Fruit fly (Drosophila melanogaster) whole organism, embryonic: ENCODE results near the gene CG8236.
A peak's percentile ranks its signal among the peaks of the same experiment; 100 is the strongest.

Experiments
- Ada2b ChIP-seq: fragments of 200-800 bp; sonication (Bioruptor generic); IDR thresholded peaks from 2 replicates; pipeline ENCODE4 v1.3.6; 2022; ENCODE audit warnings: missing biosample characterization, missing genetic modification characterization
- Antp ChIP-seq: fragments of 200-800 bp; sonication (Bioruptor generic); optimal IDR thresholded peaks from 3 replicates; lab custom pipeline; 2016; ENCODE audit warnings: missing biosample characterization, missing genetic modification characterization
- Asciz ChIP-seq: fragments of 200-800 bp; sonication (Bioruptor generic); optimal IDR thresholded peaks from 2 replicates; lab custom pipeline; 2017; ENCODE audit warnings: missing biosample characterization, mild to moderate bottlenecking, missing genetic modification characterization, missing genetic modification reagents
- CG11247 ChIP-seq: fragments of 200-800 bp; sonication (Bioruptor generic); IDR thresholded peaks from 2 replicates; pipeline ENCODE4 v1.3.6; 2022; ENCODE audit warnings: missing biosample characterization, missing genetic modification characterization
- CG11723 ChIP-seq: fragments of 200-800 bp; sonication (Bioruptor generic); optimal IDR thresholded peaks from 2 replicates; lab custom pipeline; 2017; ENCODE audit warnings: missing biosample characterization, mild to moderate bottlenecking, missing genetic modification characterization
- CG12104 ChIP-seq: fragments of 200-800 bp; sonication (Bioruptor generic); optimal IDR thresholded peaks from 3 replicates; lab custom pipeline; 2016; ENCODE audit warnings: missing biosample characterization, missing genetic modification characterization
- CG12236 ChIP-seq: fragments of 200-800 bp; sonication (Bioruptor generic); optimal IDR thresholded peaks from 2 replicates; lab custom pipeline; 2016; ENCODE audit warnings: missing biosample characterization, missing genetic modification characterization
- CG12942 ChIP-seq: fragments of 200-800 bp; sonication (Bioruptor generic); optimal IDR thresholded peaks from 3 replicates; lab custom pipeline; 2016; ENCODE audit warnings: missing biosample characterization, missing genetic modification characterization
- CG13287 ChIP-seq: fragments of 200-800 bp; sonication (Bioruptor generic); IDR thresholded peaks from 2 replicates; pipeline ENCODE4 v1.3.6; 2022; ENCODE audit warnings: missing biosample characterization, missing genetic modification characterization; ENCODE audit not compliant: partially characterized antibody
- CG14860 ChIP-seq: fragments of 200-800 bp; sonication (Bioruptor generic); IDR thresholded peaks from 3 replicates; pipeline ENCODE4 v1.3.6; 2022; ENCODE audit warnings: missing biosample characterization, missing genetic modification characterization; ENCODE audit not compliant: partially characterized antibody
- CG16815 ChIP-seq: fragments of 200-800 bp; sonication (Bioruptor generic); optimal IDR thresholded peaks from 3 replicates; lab custom pipeline; 2017; ENCODE audit warnings: missing biosample characterization, mild to moderate bottlenecking, missing genetic modification characterization
- CG17328 ChIP-seq: fragments of 200-800 bp; sonication (Bioruptor generic); IDR thresholded peaks from 2 replicates; pipeline ENCODE4 v1.3.6; 2022; ENCODE audit warnings: missing biosample characterization, missing genetic modification characterization
- CG18619 ChIP-seq: fragments of 200-800 bp; sonication (Bioruptor generic); optimal IDR thresholded peaks from 3 replicates; lab custom pipeline; 2017; ENCODE audit warnings: missing biosample characterization, mild to moderate bottlenecking, missing genetic modification characterization
- CG2199 ChIP-seq: fragments of 200-800 bp; sonication (Bioruptor generic); IDR thresholded peaks from 3 replicates; pipeline ENCODE4 v1.3.6; 2022; ENCODE audit warnings: missing biosample characterization, missing genetic modification characterization
- CG2712 ChIP-seq: fragments of 200-800 bp; optimal IDR thresholded peaks from 3 replicates; lab custom pipeline; 2019; ENCODE audit warnings: missing biosample characterization, mild to moderate bottlenecking, missing genetic modification characterization, moderate library complexity
- CG31365 ChIP-seq: fragments of 200-800 bp; sonication (Bioruptor generic); optimal IDR thresholded peaks from 2 replicates; lab custom pipeline; 2018; ENCODE audit warnings: missing biosample characterization, mild to moderate bottlenecking, missing genetic modification characterization
- CG31441 ChIP-seq: fragments of 200-800 bp; sonication (Bioruptor generic); IDR thresholded peaks from 2 replicates; pipeline ENCODE4 v1.3.6; 2022; ENCODE audit warnings: missing biosample characterization, missing genetic modification characterization
- CG34376 ChIP-seq: fragments of 200-800 bp; sonication (Bioruptor generic); optimal IDR thresholded peaks from 2 replicates; lab custom pipeline; 2018; ENCODE audit warnings: missing biosample characterization, mild to moderate bottlenecking, missing genetic modification characterization
- CG4404 ChIP-seq: fragments of 200-800 bp; sonication (Bioruptor generic); IDR thresholded peaks from 2 replicates; pipeline ENCODE4 v1.3.6; 2022; ENCODE audit warnings: missing biosample characterization, missing genetic modification characterization
- CG7271 ChIP-seq: fragments of 200-800 bp; sonication (Bioruptor generic); optimal IDR thresholded peaks from 2 replicates; lab custom pipeline; 2018; ENCODE audit warnings: missing biosample characterization, mild to moderate bottlenecking, missing genetic modification characterization, moderate library complexity
- CG7745 ChIP-seq: fragments of 200-800 bp; sonication (Bioruptor generic); optimal IDR thresholded peaks from 2 replicates; lab custom pipeline; 2018; ENCODE audit warnings: missing biosample characterization, mild to moderate bottlenecking, missing genetic modification characterization, moderate library complexity
- Chrac-16 ChIP-seq: fragments of 200-800 bp; sonication (Bioruptor generic); optimal IDR thresholded peaks from 3 replicates; lab custom pipeline; 2016; ENCODE audit warnings: missing biosample characterization, missing genetic modification characterization
- Deaf1 ChIP-seq: fragments of 200-800 bp; optimal IDR thresholded peaks from 3 replicates; lab custom pipeline; 2019; ENCODE audit warnings: missing biosample characterization, mild to moderate bottlenecking, missing genetic modification characterization, moderate library complexity
- Drgx ChIP-seq: fragments of 200-800 bp; sonication (Bioruptor generic); IDR thresholded peaks from 2 replicates; pipeline ENCODE4 v1.3.6; 2022; ENCODE audit warnings: missing biosample characterization, missing genetic modification characterization
- Elba2 ChIP-seq: fragments of 200-800 bp; sonication (Bioruptor generic); optimal IDR thresholded peaks from 3 replicates; lab custom pipeline; 2016; ENCODE audit warnings: missing biosample characterization, missing genetic modification characterization
- HmgD ChIP-seq: fragments of 200-800 bp; sonication (Bioruptor generic); optimal IDR thresholded peaks from 3 replicates; lab custom pipeline; 2016; ENCODE audit warnings: missing biosample characterization, missing genetic modification characterization
- Hr39 ChIP-seq: fragments of >200 bp; optimal IDR thresholded peaks from 2 replicates; lab custom pipeline; 2017
- Hr51 ChIP-seq, 2 experiments: fragments of 200-800 bp; sonication (Bioruptor generic); optimal IDR thresholded peaks; 2 replicates in 1 of 2; 3 replicates in 1 of 2; lab custom pipeline; 2016 to 2018; ENCODE audit warnings: missing biosample characterization in 2 of 2, missing genetic modification characterization in 2 of 2, mild to moderate bottlenecking in 1 of 2, moderate library complexity in 1 of 2
- Hsf ChIP-seq: fragments of 200-800 bp; sonication (Bioruptor generic); optimal IDR thresholded peaks from 3 replicates; lab custom pipeline; 2016; ENCODE audit warnings: missing biosample characterization, missing genetic modification characterization
- MTF-1 ChIP-seq: fragments of 200-800 bp; sonication (Bioruptor generic); optimal IDR thresholded peaks from 2 replicates; lab custom pipeline; 2018; ENCODE audit warnings: missing biosample characterization, mild to moderate bottlenecking, missing genetic modification characterization, borderline replicate concordance
- NC2β ChIP-seq: fragments of 200-800 bp; sonication (Bioruptor generic); optimal IDR thresholded peaks from 2 replicates; lab custom pipeline; 2016; ENCODE audit warnings: missing biosample characterization, missing genetic modification characterization
- Opbp ChIP-seq: fragments of 200-800 bp; sonication (Bioruptor generic); IDR thresholded peaks from 3 replicates; pipeline ENCODE4 v1.3.6; 2022; ENCODE audit warnings: missing biosample characterization, missing genetic modification characterization; ENCODE audit not compliant: partially characterized antibody
- Pdp1 ChIP-seq, 2 experiments: fragments of 200-800 bp; sonication (Bioruptor generic); optimal IDR thresholded peaks; 3 replicates each; lab custom pipeline; 2016; ENCODE audit warnings: missing biosample characterization in 2 of 2, missing genetic modification characterization in 2 of 2, mild to moderate bottlenecking in 1 of 2, moderate library complexity in 1 of 2
- Six4 ChIP-seq: fragments of 200-800 bp; sonication (Bioruptor generic); optimal IDR thresholded peaks from 2 replicates; lab custom pipeline; 2016; ENCODE audit warnings: missing biosample characterization, missing genetic modification characterization
- Trl ChIP-seq, 3 experiments: fragments of >200 bp in 2 of 3; fragments of 200-800 bp in 1 of 3; sonication (Bioruptor generic) in 1 of 3; optimal IDR thresholded peaks; 2 replicates in 1 of 3; 3 replicates in 2 of 3; lab custom pipeline; 2016 to 2017; ENCODE audit warnings: missing biosample characterization in 1 of 3, missing genetic modification characterization in 1 of 3
- Xrp1 ChIP-seq: fragments of 200-800 bp; sonication (Bioruptor generic); IDR thresholded peaks from 2 replicates; pipeline ENCODE4 v1.3.6; 2022; ENCODE audit warnings: missing biosample characterization, missing genetic modification characterization
- chm ChIP-seq: fragments of 200-800 bp; sonication (Bioruptor generic); IDR thresholded peaks from 2 replicates; pipeline ENCODE4 v1.3.6; 2022; ENCODE audit warnings: missing biosample characterization, missing genetic modification characterization
- danr ChIP-seq: fragments of 200-800 bp; sonication (Bioruptor generic); IDR thresholded peaks from 2 replicates; pipeline ENCODE4 v1.3.6; 2022; ENCODE audit warnings: missing biosample characterization, missing genetic modification characterization
- dimm ChIP-seq: fragments of 200-800 bp; sonication (Bioruptor generic); IDR thresholded peaks from 2 replicates; pipeline ENCODE4 v1.3.6; 2022; ENCODE audit warnings: missing biosample characterization, missing genetic modification characterization
- dmrt99B ChIP-seq: fragments of 200-800 bp; sonication (Bioruptor generic); optimal IDR thresholded peaks from 2 replicates; lab custom pipeline; 2018; ENCODE audit warnings: missing biosample characterization, mild to moderate bottlenecking, missing genetic modification characterization, moderate library complexity
- eyg ChIP-seq: fragments of 200-800 bp; sonication (Bioruptor generic); optimal IDR thresholded peaks from 3 replicates; lab custom pipeline; 2016; ENCODE audit warnings: missing biosample characterization, missing genetic modification characterization
- gce ChIP-seq: fragments of 200-800 bp; sonication (Bioruptor generic); IDR thresholded peaks from 3 replicates; pipeline ENCODE4 v1.3.6; 2022; ENCODE audit warnings: missing biosample characterization, missing genetic modification characterization
- gcm2 ChIP-seq: fragments of 200-800 bp; sonication (Bioruptor generic); optimal IDR thresholded peaks from 2 replicates; lab custom pipeline; 2016; ENCODE audit warnings: missing biosample characterization, missing genetic modification characterization
- grau ChIP-seq: fragments of 200-800 bp; optimal IDR thresholded peaks from 3 replicates; lab custom pipeline; 2019; ENCODE audit warnings: missing biosample characterization, mild to moderate bottlenecking, missing genetic modification characterization, moderate library complexity
- grn ChIP-seq: fragments of 200-800 bp; sonication (Bioruptor generic); optimal IDR thresholded peaks from 3 replicates; lab custom pipeline; 2017; ENCODE audit warnings: missing biosample characterization, missing genetic modification characterization
- her ChIP-seq: fragments of 200-800 bp; sonication (Bioruptor generic); optimal IDR thresholded peaks from 2 replicates; lab custom pipeline; 2016; ENCODE audit warnings: missing biosample characterization, missing genetic modification characterization
- jigr1 ChIP-seq: fragments of 200-800 bp; sonication (Bioruptor generic); IDR thresholded peaks from 3 replicates; pipeline ENCODE4 v1.3.6; 2022; ENCODE audit warnings: missing biosample characterization, missing genetic modification characterization
- lbe ChIP-seq: fragments of 200-800 bp; sonication (Bioruptor generic); optimal IDR thresholded peaks from 2 replicates; lab custom pipeline; 2016; ENCODE audit warnings: missing biosample characterization, mild to moderate bottlenecking, missing genetic modification characterization
- pros ChIP-seq: fragments of 200-800 bp; sonication (Bioruptor generic); optimal IDR thresholded peaks from 3 replicates; lab custom pipeline; 2019; ENCODE audit warnings: missing biosample characterization, mild to moderate bottlenecking, missing genetic modification characterization, moderate library complexity
- pum ChIP-seq: fragments of 200-800 bp; sonication (Bioruptor generic); optimal IDR thresholded peaks from 2 replicates; lab custom pipeline; 2016; ENCODE audit warnings: missing biosample characterization, missing genetic modification characterization
- so ChIP-seq: fragments of 200-800 bp; sonication (Bioruptor generic); IDR thresholded peaks from 3 replicates; pipeline ENCODE4 v1.3.6; 2022; ENCODE audit warnings: missing biosample characterization, missing genetic modification characterization
- usp ChIP-seq: fragments of >200 bp; optimal IDR thresholded peaks from 2 replicates; lab custom pipeline; 2017; ENCODE audit warnings: missing biosample characterization, missing genetic modification characterization

The CG8236 gene

dm6 chr3R:8808518-8808921 lies 39.3 kb downstream of the CG8236 start (continued):
- peak; percentile 94 for TF ChIP-seq CG2712 (tag; lab: Kevin White, UChicago)
- TF ChIP-seq dimm (GFP tag; lab: Robert Waterston, UW): no peak
- TF ChIP-seq Elba2 (GFP tag; lab: Kevin White, UChicago): peak; percentile 78
- peak; percentile 89 for TF ChIP-seq CG16815 (GFP tag; lab: Kevin White, UChicago)
- TF ChIP-seq gce (GFP tag; lab: Robert Waterston, UW): no peak
- TF ChIP-seq CG13287 (GFP tag; lab: Robert Waterston, UW): no peak
- TF ChIP-seq CG17328 (GFP tag; lab: Robert Waterston, UW): peak; percentile 61
- TF ChIP-seq Hr51 (GFP tag; optimal IDR thresholded peaks at IDR 0.05; lab: Kevin White, UChicago): peak in 1 of 2 experiments; percentile 55
- TF ChIP-seq Six4 (GFP tag; lab: Kevin White, UChicago): peak; percentile 56
- TF ChIP-seq CG7745 (tag; lab: Kevin White, UChicago): peak; percentile 66
- TF ChIP-seq Asciz (GFP tag; lab: Kevin White, UChicago): peak; percentile 56
- no peak for TF ChIP-seq CG31365 (tag; lab: Kevin White, UChicago)
- no peak for TF ChIP-seq CG14860 (GFP tag; lab: Robert Waterston, UW)
- TF ChIP-seq CG11247 (GFP tag; lab: Robert Waterston, UW): no peak
- TF ChIP-seq CG12104 (GFP tag; lab: Kevin White, UChicago): peak; percentile 47
- TF ChIP-seq MTF-1 (GFP tag; lab: Kevin White, UChicago): no peak
- TF ChIP-seq her (GFP tag; lab: Kevin White, UChicago): no peak
- TF ChIP-seq CG31441: peak; percentile 89
- no peak for TF ChIP-seq usp (GFP tag; lab: Kevin White, UChicago)
- TF ChIP-seq CG11723 (GFP tag; lab: Kevin White, UChicago): peak; percentile 49
- TF ChIP-seq pros: no peak
- no peak for TF ChIP-seq Hr39 (lab: Kevin White, UChicago)
- TF ChIP-seq gcm2 (GFP tag; lab: Kevin White, UChicago): no peak
- peak; percentile 82 for TF ChIP-seq CG7271
- TF ChIP-seq CG4404: peak; percentile 90
- TF ChIP-seq chm (GFP tag; lab: Robert Waterston, UW): no peak
- TF ChIP-seq CG34376 (GFP tag; lab: Kevin White, UChicago): no peak
- no peak for TF ChIP-seq HmgD (GFP tag; lab: Kevin White, UChicago)
- TF ChIP-seq grn (GFP tag; lab: Kevin White, UChicago): peak; percentile 73
- no peak for TF ChIP-seq so (GFP tag; lab: Robert Waterston, UW)
- TF ChIP-seq jigr1 (GFP tag; lab: Robert Waterston, UW): no peak
- TF ChIP-seq Trl (optimal IDR thresholded peaks at IDR 0.05; lab: Kevin White, UChicago): no peak
- peak; percentile 17 for TF ChIP-seq Trl (GFP tag; optimal IDR thresholded peaks at IDR 0.05; lab: Kevin White, UChicago)
- TF ChIP-seq Chrac-16 (GFP tag; lab: Kevin White, UChicago): peak; percentile 83
- TF ChIP-seq danr (GFP tag; lab: Robert Waterston, UW): no peak
- TF ChIP-seq Deaf1 (tag; lab: Kevin White, UChicago): peak; percentile 11
- TF ChIP-seq CG18619: peak; percentile 63
- TF ChIP-seq CG12236 (GFP tag; lab: Kevin White, UChicago): peak; percentile 61
- TF ChIP-seq Drgx (GFP tag; lab: Robert Waterston, UW): no peak
- TF ChIP-seq eyg (GFP tag; lab: Kevin White, UChicago): no peak
- TF ChIP-seq CG2199 (GFP tag; lab: Robert Waterston, UW): no peak
- peak; percentile 67 for TF ChIP-seq Hsf
- TF ChIP-seq dmrt99B: peak; percentile 61
- TF ChIP-seq Ada2b: no peak
- peak; percentile 37 for TF ChIP-seq Antp (GFP tag; lab: Kevin White, UChicago)
- TF ChIP-seq Xrp1 (GFP tag; lab: Robert Waterston, UW): peak; percentile 87
- peak; percentile 68 for TF ChIP-seq NC2β (GFP tag; lab: Kevin White, UChicago)
- TF ChIP-seq CG12942 (GFP tag; lab: Kevin White, UChicago): peak; percentile 52
- TF ChIP-seq Opbp (GFP tag; lab: Robert Waterston, UW): no peak
- peak; percentile 79 for TF ChIP-seq grau
- peak; percentile 2 for TF ChIP-seq lbe (GFP tag; lab: Kevin White, UChicago)
- TF ChIP-seq pum (GFP tag; lab: Kevin White, UChicago): peak; percentile 63
- peak; percentile 36 to 57 for TF ChIP-seq Pdp1 (GFP tag; optimal IDR thresholded peaks at IDR 0.05; lab: Kevin White, UChicago)
